Fruit fly (Drosophila melanogaster): Measurements from ENCODE around the gene CG15386.

CG15386 gene

DNA sequence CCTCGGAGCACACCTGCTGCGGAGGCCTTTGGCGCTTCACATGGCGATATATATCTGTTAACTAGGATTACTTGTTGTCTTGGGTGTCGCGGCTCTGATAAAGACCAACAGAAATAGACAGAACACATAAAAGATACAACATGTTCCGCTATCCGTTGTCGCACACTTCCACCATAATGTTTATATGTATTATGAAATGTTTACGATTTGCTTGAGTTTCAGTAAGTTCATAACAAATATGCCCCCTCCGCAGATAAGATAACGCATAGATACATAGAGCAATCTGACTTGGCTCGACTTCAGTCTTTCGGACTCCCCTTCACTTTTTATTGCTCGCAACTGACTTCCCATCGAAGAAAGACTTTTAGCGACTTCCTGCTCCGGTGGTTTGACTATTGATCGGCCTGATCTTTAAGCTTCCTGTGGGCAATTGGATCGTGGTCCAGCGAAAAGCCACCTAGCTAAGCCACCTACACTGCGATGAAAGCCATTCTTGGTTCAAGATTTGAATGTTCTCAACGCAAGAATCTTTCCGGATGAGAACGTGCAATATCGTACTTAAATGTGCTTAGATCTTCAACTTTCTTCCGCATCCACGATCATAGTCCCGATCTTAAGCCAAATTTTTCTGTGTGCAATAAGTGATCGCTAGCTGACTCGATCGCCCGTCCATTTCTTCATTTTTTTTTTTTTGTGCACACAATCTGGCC lies 48.7 kb downstream of the CG15386 start (continued):
- TF ChIP-seq onecut (GFP tag; IDR thresholded peaks at IDR 0.05): peak; percentile 7; the same call in 1 of the 2 replicates
- TF ChIP-seq CG6654 (GFP tag; optimal IDR thresholded peaks at IDR 0.05): no peak
- TF ChIP-seq Lpt (GFP tag; optimal IDR thresholded peaks at IDR 0.05): no peak
- TF ChIP-seq B-H2 (GFP tag; optimal IDR thresholded peaks at IDR 0.05): peak; percentile 34
- TF ChIP-seq CG17912 (GFP tag; optimal IDR thresholded peaks at IDR 0.05): peak; percentile 49
- TF ChIP-seq CG6765 (GFP tag; optimal IDR thresholded peaks at IDR 0.05): peak; percentile 29
- peak; percentile 46 for TF ChIP-seq CG15269 (tag; optimal IDR thresholded peaks at IDR 0.05)
- 0 out of 2 replicates have a peak, but pooled peaks have one; percentile 26 for TF ChIP-seq sens-2 (GFP tag; IDR thresholded peaks at IDR 0.05)
- peak; percentile 48 for TF ChIP-seq kah (GFP tag; optimal IDR thresholded peaks at IDR 0.05)
- TF ChIP-seq CG17359 (tag; optimal IDR thresholded peaks at IDR 0.05): peak; percentile 31
- TF ChIP-seq Stat92E (GFP tag; optimal IDR thresholded peaks at IDR 0.05): no peak
- TF ChIP-seq CG1529 (GFP tag; optimal IDR thresholded peaks at IDR 0.05): peak; percentile 17
- TF ChIP-seq CG13894 (tag; optimal IDR thresholded peaks at IDR 0.05): peak; percentile 40
- peak; percentile 31; the same call in 1 of the 3 replicates for TF ChIP-seq so (GFP tag; IDR thresholded peaks at IDR 0.05)
- no peak for TF ChIP-seq D19A (tag; optimal IDR thresholded peaks at IDR 0.05)
- TF ChIP-seq CG18011 (GFP tag; optimal IDR thresholded peaks at IDR 0.05): no peak
- TF ChIP-seq CG4707 (GFP tag; optimal IDR thresholded peaks at IDR 0.05): peak; percentile 38
- no peak for TF ChIP-seq repo (GFP tag; optimal IDR thresholded peaks at IDR 0.05)
- TF ChIP-seq CG17361 (GFP tag; IDR thresholded peaks at IDR 0.05): no peak
- TF ChIP-seq unpg (GFP tag; optimal IDR thresholded peaks at IDR 0.05): peak; percentile 33
- no peak for TF ChIP-seq Chrac-16 (GFP tag; optimal IDR thresholded peaks at IDR 0.05)
- TF ChIP-seq PHDP (tag; optimal IDR thresholded peaks at IDR 0.05): peak; percentile 41
- peak; percentile 77 for TF ChIP-seq ATbp (GFP tag; optimal IDR thresholded peaks at IDR 0.05)
- TF ChIP-seq CG11456 (GFP tag; IDR thresholded peaks at IDR 0.05): no peak
- no peak for TF ChIP-seq CG43689 (GFP tag; IDR thresholded peaks at IDR 0.05)
- TF ChIP-seq mam (GFP tag; optimal IDR thresholded peaks at IDR 0.05): no peak
- peak; percentile 55 for TF ChIP-seq sug (tag; optimal IDR thresholded peaks at IDR 0.05)
- peak; percentile 67 for TF ChIP-seq odd (GFP tag; optimal IDR thresholded peaks at IDR 0.05)
- TF ChIP-seq Drgx (GFP tag; IDR thresholded peaks at IDR 0.05): peak; percentile 81
- TF ChIP-seq CG2889 (GFP tag; IDR thresholded peaks at IDR 0.05): no peak
- no peak for TF ChIP-seq lmd (GFP tag; IDR thresholded peaks at IDR 0.05)
- peak; percentile 41 for TF ChIP-seq CG15601 (tag; optimal IDR thresholded peaks at IDR 0.05)
- TF ChIP-seq CG12219 (GFP tag; optimal IDR thresholded peaks at IDR 0.05): peak; percentile 63
- peak; percentile 1 for TF ChIP-seq CG14710 (tag; optimal IDR thresholded peaks at IDR 0.05)
- peak; percentile 24 for TF ChIP-seq CG10543 (GFP tag; optimal IDR thresholded peaks at IDR 0.05)
- TF ChIP-seq Vsx1 (GFP tag; optimal IDR thresholded peaks at IDR 0.05): no peak
- TF ChIP-seq exex (tag; optimal IDR thresholded peaks at IDR 0.05): peak; percentile 67
- peak; percentile 62 for TF ChIP-seq CrebB (tag; optimal IDR thresholded peaks at IDR 0.05)
- TF ChIP-seq sc (optimal IDR thresholded peaks at IDR 0.05): no peak
- no peak for TF ChIP-seq sc (GFP tag; optimal IDR thresholded peaks at IDR 0.05)
- peak; percentile 4 for TF ChIP-seq ac (GFP tag; optimal IDR thresholded peaks at IDR 0.05)
- TF ChIP-seq Fer1 (GFP tag; optimal IDR thresholded peaks at IDR 0.05): peak; percentile 65
- TF ChIP-seq Oli (tag; optimal IDR thresholded peaks at IDR 0.05): no peak
- TF ChIP-seq CG17568 (GFP tag; optimal IDR thresholded peaks at IDR 0.05): peak; percentile 74
- TF ChIP-seq CG31365 (tag; optimal IDR thresholded peaks at IDR 0.05): peak; percentile 57
- no peak for TF ChIP-seq E2f1 (GFP tag; IDR thresholded peaks at IDR 0.05)
- no peak for TF ChIP-seq Max (GFP tag; optimal IDR thresholded peaks at IDR 0.05)
- peak; percentile 34 for TF ChIP-seq CG8924 (tag; optimal IDR thresholded peaks at IDR 0.05)
- TF ChIP-seq Bteb2 (GFP tag; optimal IDR thresholded peaks at IDR 0.05): no peak

Measured in whole organism, embryonic.